Worm (Caenorhabditis elegans) whole organism, L4 larva: ENCODE data around the gene ced-4.

Experiments used
- F10B5.3 ChIP-seq: sonication (generic microtip); optimal IDR thresholded peaks from 2 replicates; lab custom pipeline; 2016; ENCODE audit warnings: mild to moderate bottlenecking, missing genetic modification characterization, missing compliant biosample characterization
- F26F4.8 ChIP-seq: fragments of 200-800 bp; sonication (Bioruptor generic); conservative IDR thresholded peaks from 2 replicates; pipeline ENCODE4 v1.3.6; 2022; ENCODE audit warnings: missing genetic modification characterization, missing compliant biosample characterization
- F44E2.7 ChIP-seq: fragments of 200-800 bp; sonication (Bioruptor generic); IDR thresholded peaks from 2 replicates; pipeline ENCODE4 v2.1.2; 2022; ENCODE audit warnings: missing genetic modification characterization, missing compliant biosample characterization
- R02D3.7 ChIP-seq: fragments of 150-350 bp; sonication (generic microtip); optimal IDR thresholded peaks from 3 replicates; lab custom pipeline; 2014; ENCODE audit warnings: missing biosample characterization, missing genetic modification characterization
- T20F7.1 ChIP-seq: fragments of 200-800 bp; sonication (Bioruptor generic); optimal IDR thresholded peaks from 2 replicates; lab custom pipeline; 2018; ENCODE audit warnings: mild to moderate bottlenecking, missing genetic modification characterization, missing compliant biosample characterization
- Y105C5A.15 ChIP-seq: fragments of 200-800 bp; sonication (Bioruptor generic); IDR thresholded peaks from 2 replicates; pipeline ENCODE4 v1.3.6; 2022; ENCODE audit warnings: missing genetic modification characterization, missing compliant biosample characterization
- Y48G9A.11 ChIP-seq: fragments of 200-800 bp; sonication (Bioruptor generic); IDR thresholded peaks from 2 replicates; pipeline ENCODE4 v1.3.6; 2022; ENCODE audit warnings: missing genetic modification reagents, missing genetic modification characterization, missing compliant biosample characterization
- Y5F2A.4 ChIP-seq: fragments of 200-800 bp; sonication (Bioruptor generic); optimal IDR thresholded peaks from 2 replicates; lab custom pipeline; 2018; ENCODE audit warnings: mild to moderate bottlenecking, missing genetic modification characterization, missing compliant biosample characterization
- Y75B8A.6 ChIP-seq: fragments of 200-800 bp; sonication (Bioruptor generic); IDR thresholded peaks from 2 replicates; pipeline ENCODE4 v1.3.6; 2022; ENCODE audit warnings: missing genetic modification reagents, missing genetic modification characterization, missing compliant biosample characterization
- ZK546.5 ChIP-seq, 2 experiments: sonication (generic microtip); optimal IDR thresholded peaks; 2 replicates each; lab custom pipeline; 2017; ENCODE audit warnings: missing biosample characterization in 2 of 2, missing genetic modification characterization in 2 of 2
- aly-2 ChIP-seq: sonication (generic microtip); optimal IDR thresholded peaks from 2 replicates; lab custom pipeline; 2018; ENCODE audit warnings: missing biosample characterization, missing genetic modification characterization
- ama-1 ChIP-seq: fragments of 150-350 bp; optimal IDR thresholded peaks from 2 replicates; lab custom pipeline; 2014; ENCODE audit warnings: inconsistent platforms, mixed read lengths
- ceh-20 ChIP-seq: fragments of 200-800 bp; sonication (Bioruptor generic); IDR thresholded peaks from 2 replicates; pipeline ENCODE4 v1.3.6; 2022; ENCODE audit warnings: missing genetic modification reagents, missing genetic modification characterization, missing compliant biosample characterization
- ceh-28 ChIP-seq: fragments of 150-350 bp; optimal IDR thresholded peaks from 2 replicates; lab custom pipeline; 2014; ENCODE audit warnings: missing biosample characterization, missing genetic modification reagents, missing genetic modification characterization
- ceh-44 ChIP-seq: fragments of 200-800 bp; sonication (Bioruptor generic); IDR thresholded peaks from 2 replicates; pipeline ENCODE4 v1.3.6; 2022; ENCODE audit warnings: missing genetic modification reagents, missing genetic modification characterization, missing compliant biosample characterization
- ceh-62 ChIP-seq: sonication (generic microtip); optimal IDR thresholded peaks from 2 replicates; lab custom pipeline; 2017; ENCODE audit warnings: missing biosample characterization, missing genetic modification characterization
- daf-19 ChIP-seq: fragments of 200-800 bp; sonication (Bioruptor generic); conservative IDR thresholded peaks from 2 replicates; pipeline ENCODE4 v1.3.6; 2022; ENCODE audit warnings: missing genetic modification characterization, missing compliant biosample characterization
- dpl-1 ChIP-seq: fragments of 150-350 bp; optimal IDR thresholded peaks from 2 replicates; lab custom pipeline; 2014; ENCODE audit warnings: missing biosample characterization, missing genetic modification reagents, missing genetic modification characterization
- egl-27 ChIP-seq: sonication (generic microtip); optimal IDR thresholded peaks from 3 replicates; lab custom pipeline; 2017; ENCODE audit warnings: missing biosample characterization, missing genetic modification reagents, missing genetic modification characterization
- egl-43 ChIP-seq: fragments of 200-800 bp; sonication (Bioruptor generic); IDR thresholded peaks from 2 replicates; pipeline ENCODE4 v1.3.6; 2022; ENCODE audit warnings: missing genetic modification reagents, missing genetic modification characterization, missing compliant biosample characterization
- fkh-10 ChIP-seq: fragments of 150-350 bp; optimal IDR thresholded peaks from 2 replicates; lab custom pipeline; 2014; ENCODE audit warnings: missing biosample characterization, missing genetic modification reagents, missing genetic modification characterization
- gei-8 ChIP-seq: fragments of 200-800 bp; sonication (Bioruptor generic); optimal IDR thresholded peaks from 2 replicates; lab custom pipeline; 2018; ENCODE audit warnings: mild to moderate bottlenecking, missing genetic modification characterization, missing compliant biosample characterization
- lin-1 ChIP-seq: fragments of 200-800 bp; sonication (Bioruptor generic); IDR thresholded peaks from 2 replicates; pipeline ENCODE4 v1.3.6; 2022; ENCODE audit warnings: missing genetic modification reagents, missing genetic modification characterization, missing compliant biosample characterization
- lin-13 ChIP-seq: fragments of 150-350 bp; optimal IDR thresholded peaks from 2 replicates; lab custom pipeline; 2014; ENCODE audit warnings: missing biosample characterization, missing genetic modification reagents, missing genetic modification characterization
- lin-38 ChIP-seq: fragments of 200-800 bp; sonication (Bioruptor generic); IDR thresholded peaks from 2 replicates; pipeline ENCODE4 v1.3.6; 2022; ENCODE audit warnings: missing genetic modification reagents, missing genetic modification characterization, missing compliant biosample characterization
- lir-3 ChIP-seq: sonication (generic microtip); optimal IDR thresholded peaks from 2 replicates; lab custom pipeline; 2016; ENCODE audit warnings: mild to moderate bottlenecking, missing genetic modification characterization, missing compliant biosample characterization
- lsy-2 ChIP-seq, 2 experiments: fragments of 150-350 bp in 1 of 2; sonication (generic microtip) in 1 of 2; optimal IDR thresholded peaks; 2 replicates each; lab custom pipeline; 2014 to 2017; ENCODE audit warnings: missing biosample characterization in 2 of 2, missing genetic modification characterization in 2 of 2
- madf-5 ChIP-seq, 2 experiments: fragments of 200-800 bp; sonication (Bioruptor generic); IDR thresholded peaks; 2 replicates each; pipeline ENCODE4 v1.3.6; 2022; ENCODE audit warnings: missing compliant biosample characterization in 2 of 2, missing genetic modification characterization in 2 of 2
- madf-9 ChIP-seq: fragments of 200-800 bp; sonication (Bioruptor generic); conservative IDR thresholded peaks from 2 replicates; pipeline ENCODE4 v1.3.6; 2022; ENCODE audit warnings: missing genetic modification reagents, missing genetic modification characterization, missing compliant biosample characterization
- mdl-1 ChIP-seq, 2 experiments: fragments of 150-350 bp in 1 of 2; sonication (generic microtip) in 1 of 2; optimal IDR thresholded peaks; 2 replicates each; lab custom pipeline; 2014 to 2017; ENCODE audit warnings: missing biosample characterization in 2 of 2, missing genetic modification characterization in 2 of 2
- mdt-29 ChIP-seq: fragments of 200-800 bp; sonication (Bioruptor generic); IDR thresholded peaks from 2 replicates; pipeline ENCODE4 v1.3.6; 2022; ENCODE audit warnings: missing genetic modification reagents, missing genetic modification characterization, missing compliant biosample characterization
- mep-1 ChIP-seq: fragments of 150-350 bp; sonication (generic microtip); optimal IDR thresholded peaks from 3 replicates; lab custom pipeline; 2014; ENCODE audit warnings: missing biosample characterization, missing genetic modification characterization
- mxl-2 ChIP-seq: fragments of 200-800 bp; sonication (Bioruptor generic); conservative IDR thresholded peaks from 2 replicates; pipeline ENCODE4 v1.3.6; 2022; ENCODE audit warnings: missing genetic modification reagents, missing genetic modification characterization, missing compliant biosample characterization
- mxl-3 ChIP-seq: fragments of 200-800 bp; sonication (Bioruptor generic); optimal IDR thresholded peaks from 2 replicates; lab custom pipeline; 2018; ENCODE audit warnings: mild to moderate bottlenecking, missing genetic modification characterization, missing compliant biosample characterization
- nhr-102 ChIP-seq: sonication (generic microtip); optimal IDR thresholded peaks from 2 replicates; lab custom pipeline; 2016; ENCODE audit warnings: mild to moderate bottlenecking, missing genetic modification characterization, moderate library complexity, missing compliant biosample characterization
- nhr-25 ChIP-seq: sonication (generic microtip); optimal IDR thresholded peaks from 2 replicates; lab custom pipeline; 2017; ENCODE audit warnings: missing genetic modification characterization, mild to moderate bottlenecking, missing compliant biosample characterization, antibody characterized with exemption, moderate library complexity, borderline replicate concordance; ENCODE audit not compliant: insufficient read depth
- nhr-48 ChIP-seq: sonication (generic microtip); optimal IDR thresholded peaks from 2 replicates; lab custom pipeline; 2016; ENCODE audit warnings: mild to moderate bottlenecking, missing genetic modification characterization, missing compliant biosample characterization
- pha-4 ChIP-seq, 2 experiments: fragments of 150-350 bp in 1 of 2; fragments of 200-800 bp in 1 of 2; sonication (Bioruptor generic) in 1 of 2; IDR thresholded peaks in 1 of 2; optimal IDR thresholded peaks in 1 of 2; 2 replicates each; pipeline versions ENCODE4 v1.3.6 to Lab custom; 2014 to 2022; ENCODE audit warnings: missing genetic modification characterization in 2 of 2, missing genetic modification reagents in 2 of 2, missing biosample characterization in 1 of 2, missing compliant biosample characterization in 1 of 2
- php-3 ChIP-seq: fragments of 200-800 bp; sonication (Bioruptor generic); IDR thresholded peaks from 2 replicates; pipeline ENCODE4 v1.3.6; 2022; ENCODE audit warnings: missing genetic modification reagents, missing genetic modification characterization, missing compliant biosample characterization
- rbr-2 ChIP-seq: sonication (generic microtip); optimal IDR thresholded peaks from 2 replicates; lab custom pipeline; 2016; ENCODE audit warnings: missing genotype, missing genetic modification characterization, missing compliant biosample characterization
- saeg-2 ChIP-seq: fragments of 200-800 bp; sonication (Bioruptor generic); IDR thresholded peaks from 2 replicates; pipeline ENCODE4 v1.3.6; 2022; ENCODE audit warnings: missing genetic modification reagents, missing genetic modification characterization, missing compliant biosample characterization
- set-16 ChIP-seq: fragments of 200-800 bp; sonication (Bioruptor generic); IDR thresholded peaks from 2 replicates; pipeline ENCODE4 v1.3.6; 2022; ENCODE audit warnings: missing genetic modification reagents, missing genetic modification characterization, missing compliant biosample characterization
- snpc-4 ChIP-seq: fragments of 150-350 bp; optimal IDR thresholded peaks from 2 replicates; lab custom pipeline; 2014; ENCODE audit warnings: missing biosample characterization, missing genetic modification characterization
- spr-1 ChIP-seq: sonication (generic microtip); optimal IDR thresholded peaks from 2 replicates; lab custom pipeline; 2016; ENCODE audit warnings: mild to moderate bottlenecking, missing genetic modification characterization, missing compliant biosample characterization
- tag-97 ChIP-seq: fragments of 200-800 bp; sonication (Bioruptor generic); IDR thresholded peaks from 2 replicates; pipeline ENCODE4 v1.3.6; 2022; ENCODE audit warnings: missing genetic modification characterization, missing compliant biosample characterization
- unc-130 ChIP-seq: sonication (generic microtip); optimal IDR thresholded peaks from 2 replicates; lab custom pipeline; 2016; ENCODE audit warnings: missing genetic modification reagents, missing genetic modification characterization, missing compliant biosample characterization
- unc-39 ChIP-seq: sonication (generic microtip); optimal IDR thresholded peaks from 2 replicates; lab custom pipeline; 2017; ENCODE audit warnings: missing biosample characterization, missing genetic modification characterization
- zag-1 ChIP-seq: fragments of 150-350 bp; optimal IDR thresholded peaks from 2 replicates; lab custom pipeline; 2014; ENCODE audit warnings: missing biosample characterization, missing genetic modification characterization
- zfp-2 ChIP-seq: sonication (generic microtip); optimal IDR thresholded peaks from 2 replicates; lab custom pipeline; 2016; ENCODE audit warnings: mild to moderate bottlenecking, missing genetic modification characterization, missing compliant biosample characterization
- zfp-3 ChIP-seq: fragments of 200-800 bp; sonication (Bioruptor generic); conservative IDR thresholded peaks from 2 replicates; pipeline ENCODE4 v1.3.6; 2022; ENCODE audit warnings: missing genetic modification reagents, missing genetic modification characterization, missing compliant biosample characterization
- ztf-11 ChIP-seq: fragments of 150-350 bp; optimal IDR thresholded peaks from 2 replicates; lab custom pipeline; 2014; ENCODE audit warnings: missing biosample characterization, missing genetic modification characterization

The ced-4 gene

DNA sequence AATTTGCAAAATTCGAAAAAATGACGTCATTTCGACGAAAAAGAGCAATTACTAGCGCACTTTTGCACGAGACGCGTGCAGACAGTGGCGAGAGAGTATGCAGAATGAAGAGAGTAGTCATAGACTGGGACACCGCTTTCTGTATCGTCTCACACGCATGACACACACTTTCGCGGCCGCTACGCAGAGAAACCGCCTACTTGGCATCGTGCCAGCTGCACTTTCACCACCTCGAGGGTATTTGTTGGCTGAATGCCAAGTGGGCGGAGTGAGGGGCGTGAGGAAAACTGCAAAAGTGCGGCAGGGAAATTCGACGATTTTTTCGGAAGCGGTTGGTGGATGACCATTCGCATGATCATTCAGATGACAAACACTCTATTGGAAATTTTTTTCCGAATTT lies 47.6 kb downstream of the ced-4 start (continued):
- TF ChIP-seq F26F4.8 = peak; percentile 75
- TF ChIP-seq nhr-102 = peak; percentile 98
- peak; percentile 94 for TF ChIP-seq lin-38 (GFP tag; lab: Robert Waterston, UW)
- TF ChIP-seq T20F7.1 (GFP tag; lab: Kevin White, UChicago) = peak; percentile 95
- TF ChIP-seq dpl-1 (GFP tag; lab: Kevin White, UChicago) = peak; percentile 93
- peak; percentile 96 for TF ChIP-seq set-16 (GFP tag; lab: Robert Waterston, UW)
- peak; percentile 98 for TF ChIP-seq egl-43 (GFP tag; lab: Robert Waterston, UW)
- peak; percentile 99 for TF ChIP-seq mxl-3 (GFP tag; lab: Kevin White, UChicago)
- TF ChIP-seq saeg-2 (GFP tag; lab: Robert Waterston, UW) = peak; percentile 100
- no peak for TF ChIP-seq R02D3.7 (tag; lab: Kevin White, UChicago)
- peak; percentile 62 for TF ChIP-seq zag-1 (tag; lab: Kevin White, UChicago)
- peak; percentile 93 to 97 for TF ChIP-seq lsy-2 (tag; optimal IDR thresholded peaks at IDR 0.05; lab: Kevin White, UChicago)
- peak; percentile 99 for TF ChIP-seq fkh-10 (GFP tag; lab: Kevin White, UChicago)
- TF ChIP-seq zfp-3 (GFP tag; lab: Robert Waterston, UW) = peak; percentile 96
- peak; percentile 12 for TF ChIP-seq snpc-4
- TF ChIP-seq ztf-11 (tag; lab: Kevin White, UChicago) = no peak
- TF ChIP-seq unc-39 (tag; lab: Kevin White, UChicago) = peak; percentile 90
- peak; percentile 84; the same call in 1 of the 2 replicates for TF ChIP-seq F44E2.7 (GFP tag; lab: Robert Waterston, UW)
- peak; percentile 97 for TF ChIP-seq madf-9 (GFP tag; lab: Robert Waterston, UW)
- peak in 1 of 2 experiments; percentile 78; a peak in 1 of 4 replicates for TF ChIP-seq madf-5 (GFP tag; IDR thresholded peaks at IDR 0.05; lab: Robert Waterston, UW)
- peak; percentile 86 for TF ChIP-seq lir-3 (tag; lab: Kevin White, UChicago)
- peak; percentile 68 for TF ChIP-seq ama-1
- peak; percentile 97 for TF ChIP-seq php-3 (GFP tag; lab: Robert Waterston, UW)
- TF ChIP-seq mdl-1 (tag; optimal IDR thresholded peaks at IDR 0.05; lab: Kevin White, UChicago) = peak; percentile 79 to 99
- TF ChIP-seq gei-8 (GFP tag; lab: Kevin White, UChicago) = peak; percentile 99
- peak; percentile 98 for TF ChIP-seq nhr-48 (tag; lab: Kevin White, UChicago)
- peak in 1 of 2 experiments; percentile 59 for TF ChIP-seq ZK546.5 (tag; optimal IDR thresholded peaks at IDR 0.05; lab: Kevin White, UChicago)
- TF ChIP-seq F10B5.3 = peak; percentile 88
- peak; percentile 96 for TF ChIP-seq zfp-2 (tag; lab: Kevin White, UChicago)
- TF ChIP-seq mep-1 = peak; percentile 99
- no peak for TF ChIP-seq Y105C5A.15 (GFP tag; lab: Robert Waterston, UW)
- peak; percentile 98 for TF ChIP-seq nhr-25
- TF ChIP-seq tag-97 (GFP tag; lab: Robert Waterston, UW) = no peak
- peak; percentile 58; the same call in 1 of the 2 replicates for TF ChIP-seq ceh-44 (GFP tag; lab: Robert Waterston, UW)
- peak; percentile 88 for TF ChIP-seq mxl-2 (GFP tag; lab: Robert Waterston, UW)
- TF ChIP-seq lin-1 = peak; percentile 99
- TF ChIP-seq ceh-20 (GFP tag; lab: Robert Waterston, UW) = peak; percentile 99
- peak; percentile 36 for TF ChIP-seq ceh-28
- peak; percentile 85 for TF ChIP-seq Y5F2A.4 (GFP tag; lab: Kevin White, UChicago)
- TF ChIP-seq ceh-62 (tag; lab: Kevin White, UChicago) = no peak
- peak; percentile 98 for TF ChIP-seq pha-4 (GFP tag; IDR thresholded peaks at IDR 0.05; lab: Robert Waterston, UW)
- TF ChIP-seq pha-4 (tag; optimal IDR thresholded peaks at IDR 0.05; lab: Kevin White, UChicago) = peak; percentile 55
- TF ChIP-seq mdt-29 (GFP tag; lab: Robert Waterston, UW) = peak; percentile 98
- peak; percentile 96 for TF ChIP-seq daf-19 (GFP tag; lab: Robert Waterston, UW)
- peak; percentile 96 for TF ChIP-seq spr-1 (tag; lab: Kevin White, UChicago)
- TF ChIP-seq unc-130 = peak; percentile 79
- peak; percentile 99 for TF ChIP-seq rbr-2
- peak; percentile 97 for TF ChIP-seq lin-13 (GFP tag; lab: Kevin White, UChicago)
- TF ChIP-seq Y48G9A.11 (GFP tag; lab: Robert Waterston, UW) = peak; percentile 81
- TF ChIP-seq Y75B8A.6 = peak; percentile 95
- peak; percentile 62 for TF ChIP-seq egl-27 (tag; lab: Kevin White, UChicago)
- TF ChIP-seq aly-2 = no peak
